Worm (Caenorhabditis elegans) whole organism, early embryonic: ENCODE results near the gene spp-31.

Source experiments
- B0310.2 ChIP-seq: sonication (generic microtip); optimal IDR thresholded peaks from 2 replicates; lab custom pipeline; 2016; ENCODE audit warnings: mild to moderate bottlenecking, missing genetic modification characterization, missing compliant biosample characterization
- ama-1 ChIP-seq: fragments of 150-350 bp; optimal IDR thresholded peaks from 2 replicates; lab custom pipeline; 2014
- flt-1 ChIP-seq: fragments of 200-800 bp; sonication (Bioruptor generic); IDR thresholded peaks from 2 replicates; pipeline ENCODE4 v1.3.6; 2022; ENCODE audit warnings: missing genetic modification characterization, missing compliant biosample characterization

DNA sequence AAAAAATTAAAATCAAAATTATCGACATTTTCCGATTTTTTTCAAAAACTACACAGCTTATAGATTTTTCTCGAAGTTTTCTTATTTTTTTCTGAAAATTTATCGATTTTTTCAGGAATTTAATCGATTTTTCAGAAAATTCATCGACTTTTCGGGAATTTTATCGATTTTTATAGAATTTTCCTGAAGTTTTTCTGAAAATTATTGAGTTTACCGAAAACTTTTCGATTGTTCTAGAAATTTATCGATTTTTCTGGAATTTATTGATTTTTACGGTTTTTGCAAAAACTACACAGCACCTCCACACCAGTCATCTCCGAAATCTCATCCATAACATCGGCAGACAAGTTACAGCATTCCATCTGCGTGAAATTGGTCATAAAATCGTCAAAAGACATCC, 31.3 kb downstream of the spp-31 start:
- TF ChIP-seq flt-1 (GFP tag; lab: Robert Waterston, UW) (no peak), B0310.2 (tag; lab: Kevin White, UChicago) (no peak), ama-1 (no peak)
